Worm (Caenorhabditis elegans): ENCODE data around the gene nlg-1.

DNA sequence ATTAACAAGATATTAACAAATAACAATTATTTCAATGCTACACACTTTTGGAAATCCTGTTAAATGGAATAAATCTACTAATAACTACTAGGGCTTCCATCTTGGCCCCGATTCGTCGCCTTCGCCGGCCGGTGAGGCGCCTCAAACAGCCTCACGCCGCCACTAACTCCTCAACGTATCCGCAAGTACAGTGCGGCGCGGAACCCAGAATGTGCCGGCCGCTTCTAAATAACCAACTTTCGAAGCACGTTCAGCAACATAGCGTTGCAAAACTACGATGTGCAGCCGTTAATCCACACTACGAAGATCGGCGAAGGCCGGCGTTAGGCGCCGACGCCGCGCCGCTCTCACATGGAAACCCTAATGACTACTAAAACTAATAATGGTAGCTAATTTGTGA lies 25.1 kb downstream of the nlg-1 start:
- no peak for TF ChIP-seq hif-1 (tag; optimal IDR thresholded peaks at IDR 0.05)
- no peak for TF ChIP-seq zag-1 (tag; optimal IDR thresholded peaks at IDR 0.05)
- no peak for TF ChIP-seq nhr-11 (tag; optimal IDR thresholded peaks at IDR 0.05)
- TF ChIP-seq daf-8 (GFP tag; IDR thresholded peaks at IDR 0.05): no peak
- no peak for TF ChIP-seq pqm-1 (tag; optimal IDR thresholded peaks at IDR 0.05)
- TF ChIP-seq Y75B8A.6 (GFP tag; IDR thresholded peaks at IDR 0.05): no peak
- TF ChIP-seq skn-1 (tag; optimal IDR thresholded peaks at IDR 0.05): no peak
